Fruit fly (Drosophila melanogaster) whole organism, embryonic: Measurements from ENCODE around the gene CycB3.

Source experiments
- Awh ChIP-seq: fragments of 200-800 bp; sonication (Bioruptor generic); IDR thresholded peaks from 2 replicates; pipeline ENCODE4, ENCODE4 v1.3.6; 2022; ENCODE audit warnings: missing biosample characterization, missing genetic modification characterization
- Bdp1 ChIP-seq: fragments of 200-800 bp; sonication (Bioruptor generic); optimal IDR thresholded peaks from 3 replicates; lab custom pipeline; 2016; ENCODE audit warnings: missing biosample characterization, missing genetic modification characterization
- CG12391 ChIP-seq: fragments of 200-800 bp; sonication (Bioruptor generic); optimal IDR thresholded peaks from 3 replicates; lab custom pipeline; 2018; ENCODE audit warnings: missing biosample characterization, mild to moderate bottlenecking, missing genetic modification characterization, moderate library complexity
- CG13775 ChIP-seq: fragments of 200-800 bp; sonication (Bioruptor generic); optimal IDR thresholded peaks from 3 replicates; lab custom pipeline; 2017; ENCODE audit warnings: missing biosample characterization, mild to moderate bottlenecking, missing genetic modification characterization
- CG14014 ChIP-seq: fragments of 200-800 bp; sonication (Bioruptor generic); IDR thresholded peaks from 2 replicates; pipeline ENCODE4 v1.3.6; 2022; ENCODE audit warnings: missing biosample characterization, missing genetic modification characterization
- CG31388 ChIP-seq: fragments of 200-800 bp; sonication (Bioruptor generic); optimal IDR thresholded peaks from 2 replicates; lab custom pipeline; 2016; ENCODE audit warnings: missing biosample characterization, missing genetic modification characterization
- CG32532 ChIP-seq: fragments of 200-800 bp; sonication (Bioruptor generic); IDR thresholded peaks from 2 replicates; pipeline ENCODE4 v1.3.6; 2022; ENCODE audit warnings: missing biosample characterization, missing genetic modification characterization
- CG4360 ChIP-seq: fragments of 200-800 bp; sonication (Bioruptor generic); IDR thresholded peaks from 2 replicates; pipeline ENCODE4 v1.3.6; 2022; ENCODE audit warnings: missing biosample characterization, missing genetic modification characterization
- CG43689 ChIP-seq: fragments of 200-800 bp; sonication (Bioruptor generic); IDR thresholded peaks from 2 replicates; pipeline ENCODE4 v1.3.6; 2022; ENCODE audit warnings: missing biosample characterization, missing genetic modification characterization
- CG4404 ChIP-seq: fragments of 200-800 bp; sonication (Bioruptor generic); IDR thresholded peaks from 2 replicates; pipeline ENCODE4 v1.3.6; 2022; ENCODE audit warnings: missing biosample characterization, missing genetic modification characterization
- CG4707 ChIP-seq: fragments of 200-800 bp; sonication (Bioruptor generic); optimal IDR thresholded peaks from 2 replicates; lab custom pipeline; 2018; ENCODE audit warnings: missing biosample characterization, mild to moderate bottlenecking, missing genetic modification characterization, moderate library complexity
- CG8281 ChIP-seq: fragments of 200-800 bp; sonication (Bioruptor generic); optimal IDR thresholded peaks from 2 replicates; lab custom pipeline; 2018; ENCODE audit warnings: missing biosample characterization, mild to moderate bottlenecking, missing genetic modification characterization, moderate library complexity
- CG8290 ChIP-seq, 3 experiments: fragments of 200-800 bp; sonication (Bioruptor generic); optimal IDR thresholded peaks; 2 replicates each; lab custom pipeline; 2016 to 2019; ENCODE audit warnings: missing biosample characterization in 3 of 3, missing genetic modification characterization in 3 of 3, mild to moderate bottlenecking in 2 of 3, moderate library complexity in 1 of 3
- CHES-1-like ChIP-seq: fragments of 200-800 bp; sonication (Bioruptor generic); optimal IDR thresholded peaks from 2 replicates; lab custom pipeline; 2016; ENCODE audit warnings: missing biosample characterization, missing genetic modification characterization
- Dip3 ChIP-seq: fragments of 200-800 bp; sonication (Bioruptor generic); optimal IDR thresholded peaks from 3 replicates; lab custom pipeline; 2016; ENCODE audit warnings: missing biosample characterization, missing genetic modification characterization
- Ets65A ChIP-seq: fragments of 200-800 bp; sonication (Bioruptor generic); peaks from one replicate; lab custom pipeline; 2016; ENCODE audit warnings: missing biosample characterization, missing genetic modification characterization
- Gsc ChIP-seq: fragments of 200-800 bp; sonication (Bioruptor generic); IDR thresholded peaks from 2 replicates; pipeline ENCODE4 v1.3.6; 2022; ENCODE audit warnings: missing biosample characterization, missing genetic modification characterization
- Hr51 ChIP-seq, 2 experiments: fragments of 200-800 bp; sonication (Bioruptor generic); optimal IDR thresholded peaks; 2 replicates in 1 of 2; 3 replicates in 1 of 2; lab custom pipeline; 2016 to 2018; ENCODE audit warnings: missing biosample characterization in 2 of 2, missing genetic modification characterization in 2 of 2, mild to moderate bottlenecking in 1 of 2, moderate library complexity in 1 of 2
- Hr78 ChIP-seq, 2 experiments: fragments of 200-800 bp in 1 of 2; fragments of >200 bp in 1 of 2; sonication (Bioruptor generic) in 1 of 2; optimal IDR thresholded peaks; 2 replicates each; lab custom pipeline; 2017 to 2019; ENCODE audit warnings: missing biosample characterization in 2 of 2, missing genetic modification characterization in 2 of 2, mild to moderate bottlenecking in 1 of 2, moderate library complexity in 1 of 2
- Mad ChIP-seq: fragments of 200-800 bp; sonication (Bioruptor generic); optimal IDR thresholded peaks from 2 replicates; lab custom pipeline; 2016; ENCODE audit warnings: missing biosample characterization, missing genetic modification characterization
- Myb ChIP-seq: fragments of 200-800 bp; sonication (Bioruptor generic); optimal IDR thresholded peaks from 2 replicates; lab custom pipeline; 2016; ENCODE audit warnings: missing biosample characterization, missing genetic modification characterization
- Neu2 ChIP-seq: fragments of 200-800 bp; sonication (Bioruptor generic); optimal IDR thresholded peaks from 3 replicates; lab custom pipeline; 2016; ENCODE audit warnings: missing biosample characterization, missing genetic modification characterization, borderline replicate concordance
- Optix ChIP-seq: fragments of 200-800 bp; sonication (Bioruptor generic); IDR thresholded peaks from 3 replicates; pipeline ENCODE4 v1.3.6; 2022; ENCODE audit warnings: missing biosample characterization, missing genetic modification characterization
- Ptx1 ChIP-seq: fragments of 200-800 bp; sonication (Bioruptor generic); IDR thresholded peaks from 2 replicates; pipeline ENCODE4 v1.3.6; 2022; ENCODE audit warnings: missing biosample characterization, missing genetic modification characterization
- Sin3A ChIP-seq: fragments of >200 bp; optimal IDR thresholded peaks from 2 replicates; lab custom pipeline; 2018
- Sry-δ ChIP-seq: fragments of 200-800 bp; sonication (Bioruptor generic); optimal IDR thresholded peaks from 2 replicates; lab custom pipeline; 2016; ENCODE audit warnings: missing biosample characterization, missing genetic modification characterization
- Taf1 ChIP-seq: fragments of 200-800 bp; sonication (Bioruptor generic); IDR thresholded peaks from 2 replicates; pipeline ENCODE4 v1.3.6; 2022; ENCODE audit warnings: missing biosample characterization, missing genetic modification characterization
- Usf ChIP-seq: fragments of 200-800 bp; sonication (Bioruptor generic); optimal IDR thresholded peaks from 2 replicates; lab custom pipeline; 2017; ENCODE audit warnings: missing genotype, missing biosample characterization, missing genetic modification characterization
- abd-A ChIP-seq: fragments of 200-800 bp; sonication (Bioruptor generic); optimal IDR thresholded peaks from 3 replicates; lab custom pipeline; 2019; ENCODE audit warnings: missing biosample characterization, mild to moderate bottlenecking, missing genetic modification characterization, moderate library complexity
- bbx ChIP-seq: fragments of 200-800 bp; sonication (Bioruptor generic); IDR thresholded peaks from 2 replicates; pipeline ENCODE4 v1.3.6; 2022; ENCODE audit warnings: missing biosample characterization, missing genetic modification characterization; ENCODE audit not compliant: partially characterized antibody
- ci ChIP-seq: fragments of 200-800 bp; sonication (Bioruptor generic); IDR thresholded peaks from 3 replicates; pipeline ENCODE4 v1.3.6; 2022; ENCODE audit warnings: missing biosample characterization, missing genetic modification characterization
- crol ChIP-seq: fragments of 200-800 bp; sonication (Bioruptor generic); IDR thresholded peaks from 2 replicates; pipeline ENCODE4 v1.3.6; 2022; ENCODE audit warnings: missing biosample characterization, missing genetic modification characterization
- danr ChIP-seq: fragments of 200-800 bp; sonication (Bioruptor generic); IDR thresholded peaks from 2 replicates; pipeline ENCODE4 v1.3.6; 2022; ENCODE audit warnings: missing biosample characterization, missing genetic modification characterization
- emc ChIP-seq: fragments of 200-800 bp; sonication (Bioruptor generic); optimal IDR thresholded peaks from 2 replicates; lab custom pipeline; 2016; ENCODE audit warnings: missing biosample characterization, missing genetic modification characterization
- ems ChIP-seq: fragments of 200-800 bp; sonication (Bioruptor generic); optimal IDR thresholded peaks from 3 replicates; lab custom pipeline; 2016; ENCODE audit warnings: missing biosample characterization, missing genetic modification characterization
- eve ChIP-seq, 2 experiments: fragments of >200 bp; optimal IDR thresholded peaks; 2 replicates each; lab custom pipeline; 2017; ENCODE audit warnings: missing biosample characterization in 2 of 2, missing genetic modification characterization in 2 of 2
- fd3F ChIP-seq: fragments of 200-800 bp; sonication (Bioruptor generic); optimal IDR thresholded peaks from 2 replicates; lab custom pipeline; 2018; ENCODE audit warnings: missing biosample characterization, mild to moderate bottlenecking, missing genetic modification characterization, moderate library complexity
- fd64A ChIP-seq: fragments of 200-800 bp; sonication (Bioruptor generic); optimal IDR thresholded peaks from 3 replicates; lab custom pipeline; 2018; ENCODE audit warnings: missing biosample characterization, mild to moderate bottlenecking, missing genetic modification characterization
- jing ChIP-seq: fragments of 200-800 bp; sonication (Bioruptor generic); optimal IDR thresholded peaks from 2 replicates; lab custom pipeline; 2018; ENCODE audit warnings: missing biosample characterization, mild to moderate bottlenecking, missing genetic modification characterization
- knrl ChIP-seq: fragments of 200-800 bp; sonication (Bioruptor generic); IDR thresholded peaks from 3 replicates; pipeline ENCODE4 v1.3.6; 2022; ENCODE audit warnings: missing biosample characterization, missing genetic modification characterization; ENCODE audit not compliant: partially characterized antibody
- pho ChIP-seq: fragments of 200-800 bp; sonication (Bioruptor generic); optimal IDR thresholded peaks from 2 replicates; lab custom pipeline; 2016; ENCODE audit warnings: missing biosample characterization, missing genetic modification characterization
- pnt ChIP-seq: fragments of 200-800 bp; sonication (Bioruptor generic); optimal IDR thresholded peaks from 3 replicates; lab custom pipeline; 2016; ENCODE audit warnings: missing biosample characterization, missing genetic modification characterization
- prd ChIP-seq, 3 experiments: fragments of >200 bp in 2 of 3; fragments of 200-800 bp in 1 of 3; sonication (Bioruptor generic) in 1 of 3; optimal IDR thresholded peaks in 2 of 3; IDR thresholded peaks in 1 of 3; 2 replicates in 2 of 3; 3 replicates in 1 of 3; pipeline versions ENCODE4 v1.3.6 to Lab custom; 2017 to 2022; ENCODE audit warnings: missing biosample characterization in 1 of 3, missing genetic modification characterization in 1 of 3
- pzg ChIP-seq: fragments of 200-800 bp; sonication (Bioruptor generic); optimal IDR thresholded peaks from 3 replicates; lab custom pipeline; 2018; ENCODE audit warnings: missing biosample characterization, mild to moderate bottlenecking, missing genetic modification characterization, moderate library complexity
- sc ChIP-seq, 3 experiments: fragments of >200 bp in 2 of 3; fragments of 200-800 bp in 1 of 3; sonication (Bioruptor generic) in 1 of 3; optimal IDR thresholded peaks; 2 replicates in 2 of 3; 3 replicates in 1 of 3; lab custom pipeline; 2017; ENCODE audit warnings: mild to moderate bottlenecking in 1 of 3, missing biosample characterization in 1 of 3, missing genetic modification characterization in 1 of 3, missing genetic modification reagents in 1 of 3
- sna ChIP-seq: fragments of 200-800 bp; sonication (Bioruptor generic); IDR thresholded peaks from 2 replicates; pipeline ENCODE4 v1.3.6; 2022; ENCODE audit warnings: missing biosample characterization, missing genetic modification characterization; ENCODE audit not compliant: partially characterized antibody
- toy ChIP-seq: fragments of 200-800 bp; sonication (Bioruptor generic); IDR thresholded peaks from 2 replicates; pipeline ENCODE4 v1.3.6; 2022; ENCODE audit warnings: missing biosample characterization, missing genetic modification characterization
- tx ChIP-seq: fragments of 200-800 bp; sonication (Bioruptor generic); optimal IDR thresholded peaks from 2 replicates; lab custom pipeline; 2016; ENCODE audit warnings: missing biosample characterization, missing genetic modification characterization
- vnd ChIP-seq: fragments of 200-800 bp; sonication (Bioruptor generic); IDR thresholded peaks from 3 replicates; pipeline ENCODE4 v1.3.6; 2022; ENCODE audit warnings: missing biosample characterization, missing genetic modification characterization; ENCODE audit not compliant: partially characterized antibody

Gene CycB3

dm6 chr3R:24870389-24871048 is at the start of gene CycB3 (continued):
- TF ChIP-seq CG8290 (GFP tag; optimal IDR thresholded peaks at IDR 0.05; lab: Kevin White, UChicago) (no peak), CG8290 (tag; optimal IDR thresholded peaks at IDR 0.05; lab: Kevin White, UChicago) (no peak), Dip3 (GFP tag; lab: Kevin White, UChicago) (no peak), CG13775 (GFP tag; lab: Kevin White, UChicago) (no peak), Ptx1 (GFP tag; lab: Robert Waterston, UW) (no peak), emc (GFP tag; lab: Kevin White, UChicago) (no peak), Mad (GFP tag; lab: Kevin White, UChicago) (no peak), CG31388 (GFP tag; lab: Kevin White, UChicago) (no peak), pho (GFP tag; lab: Kevin White, UChicago) (no peak), CG4404 (GFP tag; lab: Robert Waterston, UW) (no peak), pnt (GFP tag; lab: Kevin White, UChicago) (no peak), abd-A (tag; lab: Kevin White, UChicago) (no peak), CG14014 (0 out of 2 replicates have a peak, but pooled peaks have one; percentile 31), Neu2 (GFP tag; lab: Kevin White, UChicago) (no peak), fd64A (no peak), CG43689 (GFP tag; lab: Robert Waterston, UW) (no peak), Hr51 (GFP tag; optimal IDR thresholded peaks at IDR 0.05; lab: Kevin White, UChicago) (no peak), vnd (no peak), CG4707 (no peak), prd (optimal IDR thresholded peaks at IDR 0.05; lab: Kevin White, UChicago) (no peak), prd (GFP tag; IDR thresholded peaks at IDR 0.05; lab: Robert Waterston, UW) (0 out of 3 replicates have a peak, but pooled peaks have one; percentile 13), Ets65A (GFP tag; lab: Kevin White, UChicago) (peak; percentile 9), fd3F (GFP tag; lab: Kevin White, UChicago) (no peak), crol (GFP tag; lab: Robert Waterston, UW) (no peak), Myb (GFP tag; lab: Kevin White, UChicago) (peak; percentile 93), Sry-δ (GFP tag; lab: Kevin White, UChicago) (peak; percentile 58), Awh (no peak), eve (GFP tag; optimal IDR thresholded peaks at IDR 0.05; lab: Kevin White, UChicago) (no peak), CG12391 (tag; lab: Kevin White, UChicago) (peak; percentile 31), sc (optimal IDR thresholded peaks at IDR 0.05; lab: Kevin White, UChicago) (no peak), sc (GFP tag; optimal IDR thresholded peaks at IDR 0.05; lab: Kevin White, UChicago) (no peak), sna (GFP tag; lab: Robert Waterston, UW) (no peak), jing (no peak), Taf1 (GFP tag; lab: Robert Waterston, UW) (no peak), Usf (GFP tag; lab: Kevin White, UChicago) (no peak), ci (peak; percentile 67; the same call in 1 of the 3 replicates), Optix (GFP tag; lab: Robert Waterston, UW) (no peak), CG4360 (GFP tag; lab: Robert Waterston, UW) (0 out of 2 replicates have a peak, but pooled peaks have one; percentile 22), danr (GFP tag; lab: Robert Waterston, UW) (no peak), CG32532 (GFP tag; lab: Robert Waterston, UW) (no peak), bbx (GFP tag; lab: Robert Waterston, UW) (peak; percentile 50; the same call in 1 of the 2 replicates), tx (GFP tag; lab: Kevin White, UChicago) (no peak), pzg (GFP tag; lab: Kevin White, UChicago) (peak; percentile 94), Hr78 (GFP tag; optimal IDR thresholded peaks at IDR 0.05; lab: Kevin White, UChicago) (no peak), knrl (GFP tag; lab: Robert Waterston, UW) (peak; percentile 27; the same call in 1 of the 3 replicates), Bdp1 (GFP tag; lab: Kevin White, UChicago) (peak; percentile 31), toy (GFP tag; lab: Robert Waterston, UW) (no peak), CG8281 (tag; lab: Kevin White, UChicago) (no peak), Gsc (GFP tag; lab: Robert Waterston, UW) (no peak), Sin3A (peak; percentile 53), CHES-1-like (GFP tag; lab: Kevin White, UChicago) (peak; percentile 39), ems (no peak)
